Worm (Caenorhabditis elegans) whole organism, young adult: ENCODE measurements around the gene srh-154.
"Not testable (repeated sequence)": the region's sequence is repeated elsewhere in the genome, so short reads cannot be mapped to it uniquely, and the experiment has no call there.

Source experiments
- B0336.3 ChIP-seq: fragments of 200-800 bp; sonication (Bioruptor generic); IDR thresholded peaks from 2 replicates; pipeline ENCODE4 v1.3.6; 2022; ENCODE audit warnings: missing genetic modification characterization, missing compliant biosample characterization
- F10E7.11 ChIP-seq: sonication (generic microtip); optimal IDR thresholded peaks from 2 replicates; lab custom pipeline; 2017; ENCODE audit warnings: mild to moderate bottlenecking, missing genetic modification characterization, moderate library complexity, missing compliant biosample characterization
- F39B2.1 ChIP-seq: fragments of 200-800 bp; sonication (Bioruptor generic); IDR thresholded peaks from 2 replicates; pipeline ENCODE4 v1.3.6; 2022; ENCODE audit warnings: missing genetic modification reagents, missing genetic modification characterization, missing compliant biosample characterization
- F52B5.7 ChIP-seq: sonication (generic microtip); optimal IDR thresholded peaks from 2 replicates; lab custom pipeline; 2016; ENCODE audit warnings: mild to moderate bottlenecking, missing genetic modification characterization, missing compliant biosample characterization
- F57A8.1 ChIP-seq: fragments of 200-800 bp; sonication (Bioruptor generic); optimal IDR thresholded peaks from 2 replicates; lab custom pipeline; 2018; ENCODE audit warnings: mild to moderate bottlenecking, missing genetic modification characterization, moderate library complexity, missing compliant biosample characterization
- Y53G8AR.9 ChIP-seq: fragments of 200-800 bp; sonication (Bioruptor generic); conservative IDR thresholded peaks from 2 replicates; pipeline ENCODE4 v1.3.6; 2022; ENCODE audit warnings: missing genetic modification reagents, missing genetic modification characterization, missing compliant biosample characterization
- ZK185.1 ChIP-seq: sonication (generic microtip); optimal IDR thresholded peaks from 2 replicates; lab custom pipeline; 2016; ENCODE audit warnings: mild to moderate bottlenecking, missing genetic modification characterization, missing compliant biosample characterization; ENCODE audit not compliant: poor library complexity, severe bottlenecking
- ama-1 ChIP-seq, 3 experiments: fragments of 150-350 bp in 1 of 3; sonication (generic microtip) in 2 of 3; optimal IDR thresholded peaks; 2 replicates each; lab custom pipeline; 2014 to 2018; ENCODE audit warnings: missing biosample characterization in 2 of 3, missing genetic modification characterization in 2 of 3, missing genetic modification reagents in 2 of 3
- attf-3 ChIP-seq: fragments of 200-800 bp; sonication (Bioruptor generic); conservative IDR thresholded peaks from 2 replicates; pipeline ENCODE4 v1.3.6; 2022; ENCODE audit warnings: missing genetic modification reagents, missing genetic modification characterization, missing compliant biosample characterization
- attf-6 ChIP-seq: fragments of 200-800 bp; sonication (Bioruptor generic); IDR thresholded peaks from 2 replicates; pipeline ENCODE4 v1.3.6; 2022; ENCODE audit warnings: missing genetic modification reagents, missing genetic modification characterization, missing compliant biosample characterization
- ceh-40 ChIP-seq: fragments of 200-800 bp; sonication (Bioruptor generic); IDR thresholded peaks from 2 replicates; pipeline ENCODE4 v1.3.6; 2022; ENCODE audit warnings: missing genetic modification characterization, missing compliant biosample characterization
- dpff-1 ChIP-seq: sonication (generic microtip); optimal IDR thresholded peaks from 2 replicates; lab custom pipeline; 2017; ENCODE audit warnings: mild to moderate bottlenecking, missing genetic modification characterization, missing compliant biosample characterization
- egl-18 ChIP-seq: fragments of 200-800 bp; sonication (Bioruptor generic); IDR thresholded peaks from 2 replicates; pipeline ENCODE4 v1.3.6; 2022; ENCODE audit warnings: missing genetic modification reagents, missing genetic modification characterization, missing compliant biosample characterization
- egl-44 ChIP-seq: fragments of 200-800 bp; sonication (Bioruptor generic); IDR thresholded peaks from 2 replicates; pipeline ENCODE4 v1.3.6; 2022; ENCODE audit warnings: missing genetic modification reagents, missing genetic modification characterization, missing compliant biosample characterization
- ets-4 ChIP-seq: fragments of 200-800 bp; sonication (Bioruptor generic); optimal IDR thresholded peaks from 2 replicates; lab custom pipeline; 2018; ENCODE audit warnings: mild to moderate bottlenecking, missing genetic modification characterization, missing compliant biosample characterization
- him-1 ChIP-seq: sonication (generic microtip); optimal IDR thresholded peaks from 2 replicates; lab custom pipeline; 2016; ENCODE audit warnings: missing genotype, missing genetic modification reagents, missing genetic modification characterization, missing compliant biosample characterization
- hsf-1 ChIP-seq: fragments of 200-800 bp; sonication (Bioruptor generic); IDR thresholded peaks from 2 replicates; pipeline ENCODE4 v1.3.6; 2022; ENCODE audit warnings: missing genetic modification reagents, missing genetic modification characterization, missing compliant biosample characterization
- lin-54 ChIP-seq: fragments of 200-800 bp; sonication (Bioruptor generic); optimal IDR thresholded peaks from 2 replicates; lab custom pipeline; 2018; ENCODE audit warnings: mild to moderate bottlenecking, missing genetic modification characterization, missing compliant biosample characterization
- madf-10 ChIP-seq: sonication (generic microtip); optimal IDR thresholded peaks from 2 replicates; lab custom pipeline; 2016; ENCODE audit warnings: mild to moderate bottlenecking, missing genetic modification characterization, missing compliant biosample characterization
- madf-3 ChIP-seq: fragments of 200-800 bp; sonication (Bioruptor generic); IDR thresholded peaks from 2 replicates; pipeline ENCODE4 v1.3.6; 2022; ENCODE audit warnings: missing genetic modification reagents, missing genetic modification characterization, missing compliant biosample characterization
- madf-6 ChIP-seq: fragments of 200-800 bp; sonication (Bioruptor generic); IDR thresholded peaks from 2 replicates; pipeline ENCODE4 v1.3.6; 2022; ENCODE audit warnings: missing genetic modification reagents, missing genetic modification characterization, missing compliant biosample characterization
- mes-4 ChIP-seq: sonication (generic microtip); optimal IDR thresholded peaks from 2 replicates; lab custom pipeline; 2016; ENCODE audit warnings: missing genotype, missing genetic modification characterization, missing compliant biosample characterization
- nfya-1 ChIP-seq: sonication (generic microtip); optimal IDR thresholded peaks from 2 replicates; lab custom pipeline; 2017; ENCODE audit warnings: antibody characterized with exemption, missing compliant biosample characterization, missing genetic modification characterization, borderline replicate concordance; ENCODE audit not compliant: insufficient read depth
- pbrm-1 ChIP-seq: fragments of 200-800 bp; sonication (Bioruptor generic); IDR thresholded peaks from 2 replicates; pipeline ENCODE4 v1.3.6; 2022; ENCODE audit warnings: missing genetic modification reagents, missing genetic modification characterization, missing compliant biosample characterization
- pha-4 ChIP-seq: fragments of 150-350 bp; sonication (generic microtip); optimal IDR thresholded peaks from 2 replicates; lab custom pipeline; 2014; ENCODE audit warnings: missing biosample characterization, missing genetic modification reagents, missing genetic modification characterization
- rcor-1 ChIP-seq: fragments of 200-800 bp; sonication (Bioruptor generic); IDR thresholded peaks from 2 replicates; pipeline ENCODE4 v1.3.6; 2022; ENCODE audit warnings: missing genetic modification reagents, missing genetic modification characterization, missing compliant biosample characterization
- repo-1 ChIP-seq: sonication (generic microtip); optimal IDR thresholded peaks from 2 replicates; lab custom pipeline; 2017; ENCODE audit warnings: mild to moderate bottlenecking, missing genetic modification characterization, missing compliant biosample characterization
- snpc-1.1 ChIP-seq: sonication (generic microtip); optimal IDR thresholded peaks from 2 replicates; lab custom pipeline; 2017; ENCODE audit warnings: missing genetic modification characterization, mild to moderate bottlenecking, missing compliant biosample characterization, antibody characterized with exemption, moderate library complexity, missing genotype, missing genetic modification reagents; ENCODE audit not compliant: insufficient read depth
- snpc-3.4 ChIP-seq: sonication (generic microtip); optimal IDR thresholded peaks from 2 replicates; lab custom pipeline; 2017; ENCODE audit warnings: missing genetic modification characterization, mild to moderate bottlenecking, missing compliant biosample characterization, antibody characterized with exemption, moderate library complexity, missing genotype, missing genetic modification reagents
- somi-1 ChIP-seq: fragments of 200-800 bp; sonication (Bioruptor generic); optimal IDR thresholded peaks from 2 replicates; lab custom pipeline; 2018; ENCODE audit warnings: mild to moderate bottlenecking, missing genetic modification characterization, missing compliant biosample characterization
- sptf-2 ChIP-seq: fragments of 200-800 bp; sonication (Bioruptor generic); optimal IDR thresholded peaks from 2 replicates; lab custom pipeline; 2018; ENCODE audit warnings: mild to moderate bottlenecking, missing genetic modification characterization, missing compliant biosample characterization
- ztf-26 ChIP-seq: sonication (generic microtip); optimal IDR thresholded peaks from 2 replicates; lab custom pipeline; 2017; ENCODE audit warnings: missing genetic modification characterization, missing compliant biosample characterization
- ztf-3 ChIP-seq: fragments of 200-800 bp; sonication (Bioruptor generic); optimal IDR thresholded peaks from 2 replicates; lab custom pipeline; 2018; ENCODE audit warnings: mild to moderate bottlenecking, missing genetic modification characterization, missing compliant biosample characterization

The srh-154 gene

DNA sequence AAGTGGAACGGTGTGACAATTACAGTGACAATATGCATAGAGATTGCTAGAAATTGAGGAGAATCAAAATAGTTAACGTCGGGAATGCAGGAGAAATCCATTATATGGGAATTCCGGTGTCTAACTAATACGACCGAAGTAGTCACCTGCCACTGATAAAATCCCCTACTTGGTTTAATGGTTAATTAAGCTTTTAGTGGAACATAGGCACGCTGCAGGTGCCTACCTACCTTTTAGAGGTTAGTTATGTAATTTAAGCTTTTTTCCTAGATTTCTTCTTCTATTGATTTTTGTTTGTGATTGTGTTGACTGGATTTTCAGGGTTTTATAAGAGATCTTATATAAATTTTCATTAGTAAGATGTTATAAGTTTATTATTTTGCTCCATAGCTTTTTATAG is 16.7 kb downstream of the srh-154 start, which contains the start of gene srh-203:
TSS of gene srh-203 (minus strand) at position 101 of the 400 bp plus-strand sequence.
- TF ChIP-seq ztf-26 (tag; lab: Kevin White, UChicago); attf-3 (GFP tag; lab: Robert Waterston, UW); ets-4 (GFP tag; lab: Kevin White, UChicago): not testable (repeated sequence)

- TF ChIP-seq madf-6 (GFP tag; lab: Robert Waterston, UW): no peak
- no peak for TF ChIP-seq egl-18 (GFP tag; lab: Robert Waterston, UW)
- no peak for TF ChIP-seq pha-4 (tag; lab: Kevin White, UChicago)
- TF ChIP-seq dpff-1 (tag; lab: Kevin White, UChicago): no peak
- TF ChIP-seq egl-44 (GFP tag; lab: Robert Waterston, UW): no peak
- no peak for TF ChIP-seq ZK185.1 (tag; lab: Kevin White, UChicago)
- no peak for TF ChIP-seq somi-1
- TF ChIP-seq ztf-3 (GFP tag; lab: Kevin White, UChicago): no peak
- TF ChIP-seq madf-3 (GFP tag; lab: Robert Waterston, UW): no peak
- no peak for TF ChIP-seq F39B2.1 (GFP tag; lab: Robert Waterston, UW)
- no peak for TF ChIP-seq hsf-1 (GFP tag; lab: Robert Waterston, UW)
- no peak for TF ChIP-seq ztf-26 (tag; lab: Kevin White, UChicago)
- TF ChIP-seq B0336.3 (GFP tag; lab: Robert Waterston, UW): no peak
- no peak for TF ChIP-seq F57A8.1 (GFP tag; lab: Kevin White, UChicago)
Observed at ce11 chrV:17458069-17458468, 18.6 kb downstream of the srh-154 start, which contains the start of gene str-200. TSS of gene str-200 (minus strand) at chrV:17458169.

ce11 chrV:17460061-17460460 is 20.6 kb downstream of the srh-154 start, which contains the start of gene srz-48:
TSS of gene srz-48 (minus strand) at chrV:17460161.
- TF ChIP-seq him-1 (tag; lab: Kevin White, UChicago): no peak
- TF ChIP-seq ztf-26 (tag; lab: Kevin White, UChicago): no peak
- no peak for TF ChIP-seq ceh-40 (GFP tag; lab: Robert Waterston, UW)
- TF ChIP-seq ZK185.1 (tag; lab: Kevin White, UChicago): no peak
- TF ChIP-seq lin-54: no peak
- TF ChIP-seq rcor-1 (GFP tag; lab: Robert Waterston, UW): no peak
- no peak for TF ChIP-seq hsf-1 (GFP tag; lab: Robert Waterston, UW)

- not testable (repeated sequence) for TF ChIP-seq repo-1 (tag; lab: Kevin White, UChicago); egl-18 (GFP tag; lab: Robert Waterston, UW); snpc-1.1 (tag; lab: Kevin White, UChicago)
- TF ChIP-seq, all 124 proteins: peak for 0; not testable (repeated sequence) for 124
Observed at ce11 chrV:17464278-17464677, 24.8 kb downstream of the srh-154 start, which contains the start of gene F20E11.7. TSS of gene F20E11.7 (plus strand) at chrV:17464578.

DNA sequence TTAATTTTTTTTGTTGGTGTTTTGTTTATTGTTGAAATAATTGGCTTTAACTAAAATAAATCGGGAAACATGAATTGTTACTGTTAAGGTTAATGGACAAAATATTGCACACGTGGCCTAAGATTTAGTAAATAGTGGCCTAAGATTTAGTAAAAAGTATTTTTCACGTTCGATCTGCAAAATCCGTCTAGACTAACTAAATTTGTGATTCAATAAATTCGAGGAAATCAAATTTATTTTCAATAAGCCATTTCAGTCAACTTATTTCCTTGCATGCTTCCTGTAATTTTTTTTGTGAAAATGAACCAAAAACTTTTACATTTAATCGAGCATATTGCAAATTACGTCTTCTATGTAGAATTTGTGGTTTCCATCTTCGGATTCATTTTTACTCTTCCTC is 27.2 kb downstream of the srh-154 start, which contains the start of gene srw-72:
TSS of gene srw-72 (plus strand) at position 301 of the 400 bp plus-strand sequence.
- TF ChIP-seq mes-4 (tag; lab: Kevin White, UChicago): no peak
- no peak for TF ChIP-seq Y53G8AR.9 (GFP tag; lab: Robert Waterston, UW)
- TF ChIP-seq attf-6 (GFP tag; lab: Robert Waterston, UW): no peak
- no peak for TF ChIP-seq snpc-3.4 (tag; lab: Kevin White, UChicago)
- TF ChIP-seq sptf-2 (GFP tag; lab: Kevin White, UChicago): no peak
- no peak for TF ChIP-seq madf-10 (tag; lab: Kevin White, UChicago)
- no peak for TF ChIP-seq pbrm-1 (GFP tag; lab: Robert Waterston, UW)
- TF ChIP-seq F10E7.11: no peak
- TF ChIP-seq ztf-26 (tag; lab: Kevin White, UChicago): no peak
- TF ChIP-seq nfya-1 (tag; lab: Kevin White, UChicago): no peak
- TF ChIP-seq F52B5.7: no peak
- no peak for TF ChIP-seq ama-1 (optimal IDR thresholded peaks at IDR 0.05; lab: Kevin White, UChicago)
- TF ChIP-seq ama-1 (GFP tag; optimal IDR thresholded peaks at IDR 0.05; lab: Kevin White, UChicago): no peak
